Fruit fly (Drosophila melanogaster): Measurements from ENCODE around the gene Cyp4d2.

dm6 chrX:2157929-2158610 lies 17.7 kb upstream of the Cyp4d2 start:
- TF ChIP-seq ttk (optimal IDR thresholded peaks at IDR 0.05) (no peak), insv (optimal IDR thresholded peaks at IDR 0.05) (no peak)

All from Kc167 (cell line).